Worm (Caenorhabditis elegans): ENCODE results near the gene H23L24.1.

H23L24.1 gene

ce11 chrIV:8718153-8718552 lies at the start of gene H23L24.1:
TSS of gene H23L24.1 (plus strand) at chrIV:8718453.
- TF ChIP-seq ztf-29 (GFP tag; IDR thresholded peaks at IDR 0.05) (no peak), med-1 (GFP tag; optimal IDR thresholded peaks at IDR 0.05; ENCODE audit: insufficient read depth) (no peak), ztf-23 (GFP tag; IDR thresholded peaks at IDR 0.05) (no peak), klf-2 (GFP tag; conservative IDR thresholded peaks at IDR 0.05) (no peak), T22C8.4 (GFP tag; IDR thresholded peaks at IDR 0.05) (no peak), flt-1 (GFP tag; IDR thresholded peaks at IDR 0.05) (no peak), cog-1 (tag; optimal IDR thresholded peaks at IDR 0.05) (no peak), ref-1 (GFP tag; conservative IDR thresholded peaks at IDR 0.05) (no peak), tab-1 (GFP tag; IDR thresholded peaks at IDR 0.05) (no peak)

DNA sequence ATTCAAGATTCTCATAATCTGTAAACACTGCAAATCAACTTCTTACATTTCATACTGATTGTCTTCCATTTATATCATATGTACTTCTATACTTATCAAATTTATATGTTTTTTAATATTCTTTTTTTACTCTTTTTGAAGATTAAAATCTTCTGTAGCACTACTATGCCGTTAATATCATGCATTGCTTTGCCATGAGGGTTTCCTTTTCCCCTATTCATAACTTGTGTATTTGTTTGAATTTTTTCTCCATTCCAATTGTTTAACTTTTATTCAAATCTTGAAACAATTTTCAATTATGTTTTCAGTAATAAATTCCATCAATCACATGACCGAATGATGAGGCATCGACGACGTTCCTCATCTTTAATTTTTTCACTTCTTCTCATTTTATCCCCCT lies 49.6 kb upstream of the H23L24.1 start, which contains the start of gene cdh-5:
Gene cdh-5, plus strand, starts transcription at position 301 of the 400 bp plus-strand sequence.
- no peak for TF ChIP-seq klf-2 (GFP tag; conservative IDR thresholded peaks at IDR 0.05)
- no peak for TF ChIP-seq ztf-23 (GFP tag; IDR thresholded peaks at IDR 0.05)
- no peak for TF ChIP-seq ref-1 (GFP tag; conservative IDR thresholded peaks at IDR 0.05)
- TF ChIP-seq tab-1 (GFP tag; IDR thresholded peaks at IDR 0.05), result no peak

DNA sequence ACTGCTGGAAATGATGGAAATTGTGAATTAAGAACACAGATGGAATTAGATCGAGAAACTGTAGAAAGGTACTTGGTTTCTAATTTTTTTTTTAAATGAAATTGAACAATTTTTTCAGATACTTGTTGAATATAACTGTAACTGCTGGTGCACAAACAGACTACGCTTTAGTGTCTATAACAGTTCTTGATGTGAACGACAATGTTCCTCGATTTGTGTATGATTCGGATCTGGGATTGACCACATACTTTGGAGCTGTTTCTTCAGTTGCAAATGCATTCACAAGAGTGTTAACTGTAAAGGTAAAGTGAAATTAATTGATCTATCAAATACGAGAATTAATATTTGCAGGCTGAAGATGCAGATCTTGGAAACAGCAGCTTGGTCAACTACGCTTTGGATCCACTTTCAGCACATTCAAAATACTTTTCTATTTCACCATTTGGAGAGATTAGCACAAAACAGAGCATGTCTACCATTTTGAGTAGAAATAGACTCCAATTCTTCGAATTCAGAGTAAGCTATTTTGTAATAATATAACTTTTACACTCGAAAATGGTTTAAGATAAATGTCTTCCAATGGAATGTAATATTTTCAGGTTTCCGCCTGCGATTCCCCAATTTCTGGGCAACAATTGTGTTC lies 44.4 kb upstream of the H23L24.1 start:
- no peak for TF ChIP-seq tab-1 (GFP tag; IDR thresholded peaks at IDR 0.05)
- TF ChIP-seq klf-2 (GFP tag; conservative IDR thresholded peaks at IDR 0.05), result no peak
- no peak for TF ChIP-seq ztf-29 (GFP tag; IDR thresholded peaks at IDR 0.05)
- no peak for TF ChIP-seq T22C8.4 (GFP tag; IDR thresholded peaks at IDR 0.05)
- no peak for TF ChIP-seq cog-1 (tag; optimal IDR thresholded peaks at IDR 0.05)
- no peak for TF ChIP-seq ref-1 (GFP tag; conservative IDR thresholded peaks at IDR 0.05)
- no peak for TF ChIP-seq flt-1 (GFP tag; IDR thresholded peaks at IDR 0.05)

DNA sequence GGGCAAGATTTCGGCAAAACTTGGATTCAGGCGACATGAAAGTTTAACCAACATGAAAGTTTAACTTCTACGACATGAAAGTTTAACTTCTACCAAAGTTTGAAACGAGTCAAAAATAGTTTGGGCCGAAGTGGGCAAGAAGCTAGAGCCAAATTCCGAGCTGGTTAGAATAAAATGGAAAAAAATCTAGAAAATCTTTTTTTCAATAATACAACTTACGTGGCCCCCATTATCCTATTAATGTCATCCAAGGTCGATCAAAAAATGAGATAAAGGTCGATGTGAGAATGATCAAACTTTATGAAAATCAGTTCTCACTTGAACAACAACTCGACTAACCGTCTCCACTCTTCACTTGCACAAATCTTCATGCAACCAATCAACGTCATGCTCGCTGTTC lies 41.0 kb upstream of the H23L24.1 start, which contains the start of gene F08B4.8:
Gene F08B4.8, plus strand, starts transcription at position 301 of the 400 bp plus-strand sequence.
- TF ChIP-seq cog-1 (tag; optimal IDR thresholded peaks at IDR 0.05), result no peak
- TF ChIP-seq flt-1 (GFP tag; IDR thresholded peaks at IDR 0.05), result no peak

DNA sequence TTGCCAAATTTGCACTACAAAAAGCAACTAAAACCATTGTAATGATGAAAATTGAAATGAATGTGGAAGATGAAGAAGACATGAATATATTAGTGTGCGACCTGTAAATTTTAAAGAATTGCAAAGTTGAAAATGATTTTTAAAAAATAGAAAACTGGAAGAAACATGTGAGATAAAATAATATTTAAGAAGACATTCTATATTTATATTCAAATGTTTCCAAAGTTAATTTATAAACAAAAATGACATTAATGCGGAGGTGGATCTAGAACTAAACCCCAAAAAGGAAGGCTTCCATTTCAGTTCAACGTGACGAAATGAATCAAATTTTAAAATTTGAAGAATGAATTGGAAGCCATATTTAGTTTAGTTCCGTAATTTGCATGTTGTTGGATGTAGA lies 39.0 kb upstream of the H23L24.1 start, which contains the start of gene nlp-60:
Gene nlp-60, minus strand, starts transcription at position 101 of the 400 bp plus-strand sequence.
- no peak for TF ChIP-seq ref-1 (GFP tag; conservative IDR thresholded peaks at IDR 0.05)
- TF ChIP-seq med-1 (GFP tag; optimal IDR thresholded peaks at IDR 0.05; ENCODE audit: insufficient read depth), result no peak
- no peak for TF ChIP-seq ztf-29 (GFP tag; IDR thresholded peaks at IDR 0.05)
- TF ChIP-seq T22C8.4 (GFP tag; IDR thresholded peaks at IDR 0.05), result no peak
- no peak for TF ChIP-seq flt-1 (GFP tag; IDR thresholded peaks at IDR 0.05)
- no peak for TF ChIP-seq klf-2 (GFP tag; conservative IDR thresholded peaks at IDR 0.05)

- TF ChIP-seq med-1 (GFP tag; optimal IDR thresholded peaks at IDR 0.05; ENCODE audit: insufficient read depth), result no peak
- no peak for TF ChIP-seq T22C8.4 (GFP tag; IDR thresholded peaks at IDR 0.05)
- TF ChIP-seq tab-1 (GFP tag; IDR thresholded peaks at IDR 0.05), result no peak
- no peak for TF ChIP-seq ref-1 (GFP tag; conservative IDR thresholded peaks at IDR 0.05)
- no peak for TF ChIP-seq flt-1 (GFP tag; IDR thresholded peaks at IDR 0.05)
- TF ChIP-seq ztf-29 (GFP tag; IDR thresholded peaks at IDR 0.05), result no peak
- TF ChIP-seq ztf-23 (GFP tag; IDR thresholded peaks at IDR 0.05), result no peak
- TF ChIP-seq cog-1 (tag; optimal IDR thresholded peaks at IDR 0.05), result no peak
- no peak for TF ChIP-seq klf-2 (GFP tag; conservative IDR thresholded peaks at IDR 0.05)
Measured at ce11 chrIV:8686510-8686909, 31.7 kb upstream of the H23L24.1 start, which contains the start of gene pole-2. TSS of gene pole-2 (minus strand) at chrIV:8686610.

- TF ChIP-seq tab-1 (GFP tag; IDR thresholded peaks at IDR 0.05), result no peak
- no peak for TF ChIP-seq ztf-29 (GFP tag; IDR thresholded peaks at IDR 0.05)
- TF ChIP-seq med-1 (GFP tag; optimal IDR thresholded peaks at IDR 0.05; ENCODE audit: insufficient read depth), result no peak
- no peak for TF ChIP-seq ref-1 (GFP tag; conservative IDR thresholded peaks at IDR 0.05)
- no peak for TF ChIP-seq klf-2 (GFP tag; conservative IDR thresholded peaks at IDR 0.05)
- no peak for TF ChIP-seq ztf-23 (GFP tag; IDR thresholded peaks at IDR 0.05)
- no peak for TF ChIP-seq flt-1 (GFP tag; IDR thresholded peaks at IDR 0.05)
- no peak for TF ChIP-seq cog-1 (tag; optimal IDR thresholded peaks at IDR 0.05)
- TF ChIP-seq T22C8.4 (GFP tag; IDR thresholded peaks at IDR 0.05), result no peak
Measured at ce11 chrIV:8686966-8687365, 31.3 kb upstream of the H23L24.1 start.

DNA sequence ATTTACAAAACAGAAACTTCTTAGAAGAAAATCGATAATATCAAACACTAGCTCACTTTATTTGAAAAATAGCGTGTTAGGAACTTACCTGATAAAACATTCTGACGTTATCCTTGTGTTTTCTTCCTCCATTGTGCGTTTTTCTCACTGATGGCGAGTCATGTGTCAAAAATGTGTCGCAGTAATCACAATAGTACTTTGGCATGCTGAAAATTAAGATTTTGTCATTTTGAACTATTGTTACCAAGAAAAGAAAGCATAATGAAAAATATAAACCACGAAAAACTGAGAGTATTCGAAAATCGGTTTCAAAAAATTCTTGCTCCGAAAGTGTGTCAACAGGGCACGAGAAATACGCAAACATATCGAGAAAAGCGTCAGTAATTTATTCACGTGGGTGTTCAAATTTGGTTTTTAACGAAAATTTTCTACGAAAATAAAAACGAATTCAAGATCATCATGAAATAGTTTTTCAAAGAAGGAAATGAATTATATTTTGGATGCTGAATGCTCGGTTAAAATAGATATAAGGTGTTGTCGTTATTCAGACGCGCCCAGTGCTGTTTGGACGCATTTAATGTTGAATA lies 30.6 kb upstream of the H23L24.1 start, which contains the start of gene snrp-3:
Gene snrp-3, minus strand, starts transcription at position 206 of the 587 bp plus-strand sequence.
- TF ChIP-seq cog-1 (tag; optimal IDR thresholded peaks at IDR 0.05) (peak; percentile 37), med-1 (GFP tag; optimal IDR thresholded peaks at IDR 0.05; ENCODE audit: insufficient read depth) (no peak), ztf-29 (GFP tag; IDR thresholded peaks at IDR 0.05) (no peak), tab-1 (GFP tag; IDR thresholded peaks at IDR 0.05) (no peak), klf-2 (GFP tag; conservative IDR thresholded peaks at IDR 0.05) (no peak), T22C8.4 (GFP tag; IDR thresholded peaks at IDR 0.05) (peak; percentile 70; the same call in 1 of the 2 replicates)

ce11 chrIV:8691486-8691885 lies 26.8 kb upstream of the H23L24.1 start, which contains the start of the genes hst-1 and ints-6:
TSS of gene hst-1 (minus strand) at chrIV:8691513.
TSS of gene ints-6 (plus strand) at chrIV:8691745.
- TF ChIP-seq klf-2 (GFP tag; conservative IDR thresholded peaks at IDR 0.05), result no peak
- no peak for TF ChIP-seq cog-1 (tag; optimal IDR thresholded peaks at IDR 0.05)
- no peak for TF ChIP-seq ztf-29 (GFP tag; IDR thresholded peaks at IDR 0.05)
- TF ChIP-seq med-1 (GFP tag; optimal IDR thresholded peaks at IDR 0.05; ENCODE audit: insufficient read depth), result no peak
- TF ChIP-seq tab-1 (GFP tag; IDR thresholded peaks at IDR 0.05), result no peak
- TF ChIP-seq ztf-23 (GFP tag; IDR thresholded peaks at IDR 0.05), result no peak
- TF ChIP-seq ref-1 (GFP tag; conservative IDR thresholded peaks at IDR 0.05), result no peak
- TF ChIP-seq T22C8.4 (GFP tag; IDR thresholded peaks at IDR 0.05), result no peak
- no peak for TF ChIP-seq flt-1 (GFP tag; IDR thresholded peaks at IDR 0.05)

ce11 chrIV:8697436-8697835 lies 20.8 kb upstream of the H23L24.1 start, which contains the start of gene ttll-11:
TSS of gene ttll-11 (plus strand) at chrIV:8697736.
- TF ChIP-seq cog-1 (tag; optimal IDR thresholded peaks at IDR 0.05), result no peak
- TF ChIP-seq tab-1 (GFP tag; IDR thresholded peaks at IDR 0.05), result no peak
- TF ChIP-seq flt-1 (GFP tag; IDR thresholded peaks at IDR 0.05), result no peak
- TF ChIP-seq ztf-29 (GFP tag; IDR thresholded peaks at IDR 0.05), result no peak
- no peak for TF ChIP-seq T22C8.4 (GFP tag; IDR thresholded peaks at IDR 0.05)
- no peak for TF ChIP-seq ztf-23 (GFP tag; IDR thresholded peaks at IDR 0.05)
- no peak for TF ChIP-seq med-1 (GFP tag; optimal IDR thresholded peaks at IDR 0.05; ENCODE audit: insufficient read depth)
- TF ChIP-seq ref-1 (GFP tag; conservative IDR thresholded peaks at IDR 0.05), result no peak
- TF ChIP-seq klf-2 (GFP tag; conservative IDR thresholded peaks at IDR 0.05), result no peak
